Worm (Caenorhabditis elegans) whole organism, L1 larva: Measurements from ENCODE around the gene lmtr-5.

Source experiments
- Y116A8C.19 ChIP-seq: sonication (generic microtip); optimal IDR thresholded peaks from 2 replicates; lab custom pipeline; 2016; ENCODE audit warnings: missing compliant biosample characterization, missing genetic modification characterization, borderline replicate concordance
- ceh-63 ChIP-seq: fragments of 200-800 bp; sonication (Bioruptor generic); optimal IDR thresholded peaks from 2 replicates; lab custom pipeline; 2018; ENCODE audit warnings: mild to moderate bottlenecking, missing genetic modification characterization, missing compliant biosample characterization
- ceh-90 ChIP-seq: sonication (generic microtip); optimal IDR thresholded peaks from 2 replicates; lab custom pipeline; 2016; ENCODE audit warnings: missing genetic modification characterization, missing compliant biosample characterization
- ces-1 ChIP-seq: fragments of 150-350 bp; optimal IDR thresholded peaks from 2 replicates; lab custom pipeline; 2014; ENCODE audit warnings: missing biosample characterization, missing genetic modification reagents, missing genetic modification characterization
- dpl-1 ChIP-seq, 3 experiments: fragments of 150-350 bp in 2 of 3; sonication (generic microtip) in 1 of 3; optimal IDR thresholded peaks; 2 replicates each; lab custom pipeline; 2014 to 2017; ENCODE audit warnings: missing biosample characterization in 3 of 3, missing genetic modification characterization in 3 of 3, missing genetic modification reagents in 3 of 3
- efl-1 ChIP-seq, 4 experiments: fragments of 150-350 bp; optimal IDR thresholded peaks in 3 of 4; peaks in 1 of 4; 1 replicate in 1 of 4; 2 replicates in 3 of 4; lab custom pipeline; 2014; ENCODE audit warnings: missing biosample characterization in 2 of 4, missing genetic modification characterization in 2 of 4, missing genetic modification reagents in 2 of 4
- efl-3 ChIP-seq: fragments of 200-800 bp; sonication (Bioruptor generic); optimal IDR thresholded peaks from 2 replicates; lab custom pipeline; 2018; ENCODE audit warnings: mild to moderate bottlenecking, missing genetic modification characterization, missing compliant biosample characterization
- egl-13 ChIP-seq: sonication (generic microtip); optimal IDR thresholded peaks from 2 replicates; lab custom pipeline; 2016; ENCODE audit warnings: missing genotype, missing genetic modification reagents, missing genetic modification characterization, missing compliant biosample characterization
- egl-27 ChIP-seq, 2 experiments: fragments of 150-350 bp in 1 of 2; sonication (generic microtip); optimal IDR thresholded peaks; 3 replicates each; lab custom pipeline; 2017 to 2018; ENCODE audit warnings: missing biosample characterization in 2 of 2, missing genetic modification characterization in 2 of 2, missing genetic modification reagents in 2 of 2
- elt-2 ChIP-seq: sonication (generic microtip); optimal IDR thresholded peaks from 2 replicates; lab custom pipeline; 2016; ENCODE audit warnings: missing genetic modification characterization, mild to moderate bottlenecking, inconsistent platforms, missing compliant biosample characterization, missing genetic modification reagents
- ets-5 ChIP-seq: fragments of 200-800 bp; sonication (Bioruptor generic); IDR thresholded peaks from 2 replicates; pipeline ENCODE4 v1.3.6; 2022; ENCODE audit warnings: missing genetic modification characterization, missing compliant biosample characterization
- fkh-10 ChIP-seq: sonication (generic microtip); optimal IDR thresholded peaks from 2 replicates; lab custom pipeline; 2017; ENCODE audit warnings: missing biosample characterization, missing genetic modification reagents, missing genetic modification characterization
- hpl-2 ChIP-seq: fragments of 150-350 bp; optimal IDR thresholded peaks from 2 replicates; lab custom pipeline; 2014; ENCODE audit warnings: missing biosample characterization, missing genetic modification reagents, missing genetic modification characterization
- lin-14 ChIP-seq: fragments of 200-800 bp; sonication (Bioruptor generic); optimal IDR thresholded peaks from 2 replicates; lab custom pipeline; 2018; ENCODE audit warnings: mild to moderate bottlenecking, missing genetic modification characterization, moderate library complexity, missing compliant biosample characterization
- lin-35 ChIP-seq, 2 experiments: fragments of 150-350 bp; optimal IDR thresholded peaks; 2 replicates each; lab custom pipeline; 2014; ENCODE audit warnings: missing biosample characterization in 2 of 2, missing genetic modification characterization in 2 of 2, missing genetic modification reagents in 2 of 2
- lin-39 ChIP-seq: fragments of 150-350 bp; optimal IDR thresholded peaks from 2 replicates; lab custom pipeline; 2014; ENCODE audit warnings: missing biosample characterization, missing genetic modification reagents, missing genetic modification characterization
- lsy-2 ChIP-seq, 2 experiments: fragments of 150-350 bp; optimal IDR thresholded peaks; 2 replicates each; lab custom pipeline; 2014; ENCODE audit warnings: missing biosample characterization in 2 of 2, missing genetic modification characterization in 2 of 2
- mab-9 ChIP-seq: fragments of 200-800 bp; sonication (Bioruptor generic); IDR thresholded peaks from 2 replicates; pipeline ENCODE4 v1.3.6; 2022; ENCODE audit warnings: missing genetic modification reagents, missing genetic modification characterization, missing compliant biosample characterization
- mdl-1 ChIP-seq, 2 experiments: fragments of 150-350 bp; optimal IDR thresholded peaks; 2 replicates each; lab custom pipeline; 2014 to 2017; ENCODE audit warnings: missing biosample characterization in 2 of 2, missing genetic modification characterization in 2 of 2, inconsistent platforms in 1 of 2
- nhr-20 ChIP-seq: sonication (generic microtip); optimal IDR thresholded peaks from 2 replicates; lab custom pipeline; 2016; ENCODE audit warnings: mild to moderate bottlenecking, missing genetic modification characterization, missing compliant biosample characterization
- nhr-71 ChIP-seq: sonication (generic microtip); optimal IDR thresholded peaks from 2 replicates; lab custom pipeline; 2016; ENCODE audit warnings: mild to moderate bottlenecking, missing genetic modification characterization, moderate library complexity, missing compliant biosample characterization
- nhr-76 ChIP-seq: sonication (generic microtip); optimal IDR thresholded peaks from 2 replicates; lab custom pipeline; 2017; ENCODE audit warnings: missing biosample characterization, missing genetic modification characterization
- nhr-85 ChIP-seq: sonication (generic microtip); peaks from one replicate; lab custom pipeline; 2016; ENCODE audit warnings: missing genetic modification characterization, inconsistent platforms, missing compliant biosample characterization
- nhr-90 ChIP-seq: sonication (generic microtip); optimal IDR thresholded peaks from 2 replicates; lab custom pipeline; 2016; ENCODE audit warnings: mild to moderate bottlenecking, missing genetic modification characterization, missing compliant biosample characterization; ENCODE audit not compliant: poor library complexity
- pag-3 ChIP-seq: sonication (generic microtip); optimal IDR thresholded peaks from 2 replicates; lab custom pipeline; 2017; ENCODE audit warnings: missing genetic modification characterization, mild to moderate bottlenecking, missing compliant biosample characterization, antibody characterized with exemption, borderline replicate concordance; ENCODE audit not compliant: insufficient read depth
- pax-3 ChIP-seq: fragments of 200-800 bp; sonication (Bioruptor generic); optimal IDR thresholded peaks from 2 replicates; lab custom pipeline; 2018; ENCODE audit warnings: mild to moderate bottlenecking, missing genetic modification characterization, moderate library complexity, missing compliant biosample characterization
- rnt-1 ChIP-seq: sonication (generic microtip); optimal IDR thresholded peaks from 2 replicates; lab custom pipeline; 2016; ENCODE audit warnings: mild to moderate bottlenecking, missing genetic modification characterization, moderate library complexity, missing compliant biosample characterization
- skn-1 ChIP-seq: fragments of 150-350 bp; optimal IDR thresholded peaks from 2 replicates; lab custom pipeline; 2014; ENCODE audit warnings: missing biosample characterization, missing genetic modification characterization
- sptf-1 ChIP-seq: fragments of 150-350 bp; optimal IDR thresholded peaks from 2 replicates; lab custom pipeline; 2014; ENCODE audit warnings: missing biosample characterization, missing genetic modification characterization
- sup-37 ChIP-seq: fragments of 200-800 bp; sonication (Bioruptor generic); optimal IDR thresholded peaks from 2 replicates; lab custom pipeline; 2018; ENCODE audit warnings: mild to moderate bottlenecking, missing genetic modification characterization, missing compliant biosample characterization
- tbx-2 ChIP-seq: sonication (generic microtip); optimal IDR thresholded peaks from 2 replicates; lab custom pipeline; 2016; ENCODE audit warnings: missing genetic modification characterization, missing compliant biosample characterization
- unc-30 ChIP-seq: sonication (generic microtip); optimal IDR thresholded peaks from 2 replicates; lab custom pipeline; 2017; ENCODE audit warnings: missing biosample characterization, missing genetic modification characterization
- unc-86 ChIP-seq: sonication (generic microtip); optimal IDR thresholded peaks from 2 replicates; lab custom pipeline; 2016; ENCODE audit warnings: missing genetic modification characterization, missing compliant biosample characterization
- zip-4 ChIP-seq: fragments of 200-800 bp; sonication (Bioruptor generic); optimal IDR thresholded peaks from 2 replicates; lab custom pipeline; 2018; ENCODE audit warnings: mild to moderate bottlenecking, missing genetic modification characterization, moderate library complexity, missing compliant biosample characterization

lmtr-5 gene

ce11 chrIII:3139144-3139543, 44.3 kb upstream of the lmtr-5 start, which contains the start of gene mec-12 (continued):
- TF ChIP-seq nhr-90 (tag; lab: Kevin White, UChicago) (no peak), tbx-2 (tag; lab: Kevin White, UChicago) (peak; percentile 10), rnt-1 (no peak), lsy-2 (tag; optimal IDR thresholded peaks at IDR 0.05; lab: Kevin White, UChicago) (no peak), lin-14 (GFP tag; lab: Kevin White, UChicago) (peak; percentile 78), ceh-63 (GFP tag; lab: Kevin White, UChicago) (peak; percentile 34), skn-1 (no peak), efl-1 (optimal IDR thresholded peaks at IDR 0.05; lab: Kevin White, UChicago) (peak in 1 of 2 experiments; percentile 3), efl-1 (GFP tag; optimal IDR thresholded peaks at IDR 0.05 in 1 of 2; lab: Kevin White, UChicago) (no peak), egl-13 (tag; lab: Kevin White, UChicago) (no peak), fkh-10 (GFP tag; lab: Kevin White, UChicago) (peak; percentile 34), nhr-71 (tag; lab: Kevin White, UChicago) (peak; percentile 40), ceh-90 (tag; lab: Kevin White, UChicago) (no peak), ces-1 (GFP tag; lab: Kevin White, UChicago) (peak; percentile 79)

- TF ChIP-seq lin-39 (tag; lab: Kevin White, UChicago) = no peak
- TF ChIP-seq lsy-2 (tag; optimal IDR thresholded peaks at IDR 0.05; lab: Kevin White, UChicago) = peak in 1 of 2 experiments; percentile 18
These were observed 43.2 kb upstream of the lmtr-5 start for ce11 chrIII:3140227-3140626.

- TF ChIP-seq sptf-1 (tag; lab: Kevin White, UChicago) (no peak), unc-86 (tag; lab: Kevin White, UChicago) (no peak), pag-3 (tag; lab: Kevin White, UChicago) (no peak), unc-30 (tag; lab: Kevin White, UChicago) (no peak), hpl-2 (GFP tag; lab: Kevin White, UChicago) (no peak), ceh-90 (tag; lab: Kevin White, UChicago) (no peak)
These were observed 41.4 kb upstream of the lmtr-5 start for ce11 chrIII:3142078-3142477.

- TF ChIP-seq dpl-1 (GFP tag; optimal IDR thresholded peaks at IDR 0.05; lab: Kevin White, UChicago) (no peak), pag-3 (tag; lab: Kevin White, UChicago) (no peak), nhr-85 (no peak), Y116A8C.19 (no peak), elt-2 (tag; lab: Kevin White, UChicago) (no peak), fkh-10 (GFP tag; lab: Kevin White, UChicago) (no peak), efl-3 (GFP tag; lab: Kevin White, UChicago) (no peak), efl-1 (optimal IDR thresholded peaks at IDR 0.05; lab: Kevin White, UChicago) (no peak), efl-1 (GFP tag; optimal IDR thresholded peaks at IDR 0.05 in 1 of 2; lab: Kevin White, UChicago) (no peak), zip-4 (GFP tag; lab: Kevin White, UChicago) (no peak), pax-3 (no peak), nhr-76 (tag; lab: Kevin White, UChicago) (no peak), sup-37 (GFP tag; lab: Kevin White, UChicago) (no peak)
These were observed 39.8 kb upstream of the lmtr-5 start, which contains the start of gene C44B11.4 for ce11 chrIII:3143657-3144056. Gene C44B11.4, minus strand, starts transcription at chrIII:3143757.

ce11 chrIII:3152848-3153247, 30.6 kb upstream of the lmtr-5 start, which contains the start of gene C44B11.6:
Gene C44B11.6, plus strand, starts transcription at chrIII:3153148.
- no peak for TF ChIP-seq mab-9
- TF ChIP-seq mdl-1 (tag; optimal IDR thresholded peaks at IDR 0.05; lab: Kevin White, UChicago) = no peak
- TF ChIP-seq dpl-1 (GFP tag; optimal IDR thresholded peaks at IDR 0.05; lab: Kevin White, UChicago) = no peak
- no peak for TF ChIP-seq lin-35 (GFP tag; optimal IDR thresholded peaks at IDR 0.05; lab: Kevin White, UChicago)
- no peak for TF ChIP-seq egl-27 (tag; optimal IDR thresholded peaks at IDR 0.05; lab: Kevin White, UChicago)
- no peak for TF ChIP-seq nhr-20 (tag; lab: Kevin White, UChicago)
- no peak for TF ChIP-seq efl-3 (GFP tag; lab: Kevin White, UChicago)
- TF ChIP-seq ets-5 (GFP tag; lab: Robert Waterston, UW) = no peak
